Fruit fly (Drosophila melanogaster) whole organism, embryonic: ENCODE data around the gene CG42819.

ENCODE experiments used
- B-H2 ChIP-seq: fragments of 200-800 bp; sonication (Bioruptor generic); optimal IDR thresholded peaks from 2 replicates; lab custom pipeline; 2018; ENCODE audit warnings: missing biosample characterization, mild to moderate bottlenecking, missing genetic modification characterization
- Blimp-1 ChIP-seq: fragments of 200-800 bp; sonication (Bioruptor generic); optimal IDR thresholded peaks from 3 replicates; lab custom pipeline; 2018; ENCODE audit warnings: missing biosample characterization, missing genetic modification characterization, mild to moderate bottlenecking, moderate library complexity, missing genetic modification reagents
- CG10209 ChIP-seq: fragments of 200-800 bp; sonication (Bioruptor generic); optimal IDR thresholded peaks from 3 replicates; lab custom pipeline; 2017; ENCODE audit warnings: missing biosample characterization, mild to moderate bottlenecking, missing genetic modification characterization, missing genetic modification reagents
- CG11398 ChIP-seq: fragments of 200-800 bp; sonication (Bioruptor generic); optimal IDR thresholded peaks from 2 replicates; lab custom pipeline; 2016; ENCODE audit warnings: missing biosample characterization, missing genetic modification characterization
- CG11456 ChIP-seq: fragments of 200-800 bp; sonication (Bioruptor generic); IDR thresholded peaks from 3 replicates; pipeline ENCODE4 v1.3.6; 2022; ENCODE audit warnings: missing biosample characterization, missing genetic modification characterization
- CG13287 ChIP-seq: fragments of 200-800 bp; sonication (Bioruptor generic); IDR thresholded peaks from 2 replicates; pipeline ENCODE4 v1.3.6; 2022; ENCODE audit warnings: missing biosample characterization, missing genetic modification characterization; ENCODE audit not compliant: partially characterized antibody
- CG15514 ChIP-seq: fragments of 200-800 bp; sonication (Bioruptor generic); optimal IDR thresholded peaks from 3 replicates; lab custom pipeline; 2017; ENCODE audit warnings: missing biosample characterization, missing genetic modification characterization, mild to moderate bottlenecking, moderate library complexity, missing genetic modification reagents
- CG17361 ChIP-seq: fragments of 200-800 bp; sonication (Bioruptor generic); IDR thresholded peaks from 3 replicates; pipeline ENCODE4 v1.3.6; 2022; ENCODE audit warnings: missing biosample characterization, missing genetic modification characterization
- CG18476 ChIP-seq: fragments of 200-800 bp; sonication (Bioruptor generic); optimal IDR thresholded peaks from 2 replicates; lab custom pipeline; 2016; ENCODE audit warnings: missing biosample characterization, mild to moderate bottlenecking, missing genetic modification characterization
- CG18619 ChIP-seq: fragments of 200-800 bp; sonication (Bioruptor generic); optimal IDR thresholded peaks from 3 replicates; lab custom pipeline; 2017; ENCODE audit warnings: missing biosample characterization, mild to moderate bottlenecking, missing genetic modification characterization
- CG30403 ChIP-seq: fragments of 200-800 bp; sonication (Bioruptor generic); optimal IDR thresholded peaks from 3 replicates; lab custom pipeline; 2016; ENCODE audit warnings: missing biosample characterization, missing genetic modification characterization
- CG4424 ChIP-seq: fragments of 200-800 bp; sonication (Bioruptor generic); optimal IDR thresholded peaks from 3 replicates; lab custom pipeline; 2016; ENCODE audit warnings: missing biosample characterization, missing genetic modification characterization
- CG7786 ChIP-seq: fragments of 200-800 bp; sonication (Bioruptor generic); optimal IDR thresholded peaks from 2 replicates; lab custom pipeline; 2016; ENCODE audit warnings: missing biosample characterization, missing genetic modification characterization
- CG9215 ChIP-seq: fragments of 200-800 bp; sonication (Bioruptor generic); IDR thresholded peaks from 2 replicates; pipeline ENCODE4 v1.3.6; 2022; ENCODE audit warnings: missing biosample characterization, missing genetic modification characterization
- CG9727 ChIP-seq: fragments of 200-800 bp; sonication (Bioruptor generic); optimal IDR thresholded peaks from 3 replicates; lab custom pipeline; 2017; ENCODE audit warnings: missing biosample characterization, mild to moderate bottlenecking, missing genetic modification characterization
- D19A ChIP-seq: fragments of 200-800 bp; optimal IDR thresholded peaks from 3 replicates; lab custom pipeline; 2019; ENCODE audit warnings: missing biosample characterization, mild to moderate bottlenecking, missing genetic modification characterization, moderate library complexity
- Hr3 ChIP-seq: fragments of 200-800 bp; sonication (Bioruptor generic); optimal IDR thresholded peaks from 3 replicates; lab custom pipeline; 2016; ENCODE audit warnings: missing biosample characterization, missing genetic modification characterization
- Myb ChIP-seq: fragments of 200-800 bp; sonication (Bioruptor generic); optimal IDR thresholded peaks from 2 replicates; lab custom pipeline; 2016; ENCODE audit warnings: missing biosample characterization, missing genetic modification characterization
- Pdp1 ChIP-seq, 2 experiments: fragments of 200-800 bp; sonication (Bioruptor generic); optimal IDR thresholded peaks; 3 replicates each; lab custom pipeline; 2016; ENCODE audit warnings: missing biosample characterization in 2 of 2, missing genetic modification characterization in 2 of 2, mild to moderate bottlenecking in 1 of 2, moderate library complexity in 1 of 2
- Six4 ChIP-seq: fragments of 200-800 bp; sonication (Bioruptor generic); optimal IDR thresholded peaks from 2 replicates; lab custom pipeline; 2016; ENCODE audit warnings: missing biosample characterization, missing genetic modification characterization
- Sox100B ChIP-seq: fragments of 200-800 bp; sonication (Bioruptor generic); optimal IDR thresholded peaks from 3 replicates; lab custom pipeline; 2018; ENCODE audit warnings: missing biosample characterization, mild to moderate bottlenecking, missing genetic modification characterization
- Sry-β ChIP-seq: fragments of 200-800 bp; sonication (Bioruptor generic); optimal IDR thresholded peaks from 2 replicates; lab custom pipeline; 2018; ENCODE audit warnings: missing biosample characterization, mild to moderate bottlenecking, missing genetic modification characterization, moderate library complexity
- Sry-δ ChIP-seq: fragments of 200-800 bp; sonication (Bioruptor generic); optimal IDR thresholded peaks from 2 replicates; lab custom pipeline; 2016; ENCODE audit warnings: missing biosample characterization, missing genetic modification characterization
- Ssrp ChIP-seq: fragments of 200-800 bp; sonication (Bioruptor generic); optimal IDR thresholded peaks from 2 replicates; lab custom pipeline; 2018; ENCODE audit warnings: missing biosample characterization, mild to moderate bottlenecking, missing genetic modification characterization, moderate library complexity
- aop ChIP-seq: fragments of 200-800 bp; sonication (Bioruptor generic); IDR thresholded peaks from 2 replicates; pipeline ENCODE4 v1.3.6; 2022; ENCODE audit warnings: missing biosample characterization, missing genetic modification characterization
- az2 ChIP-seq: fragments of 200-800 bp; sonication (Bioruptor generic); optimal IDR thresholded peaks from 3 replicates; lab custom pipeline; 2016; ENCODE audit warnings: missing biosample characterization, missing genetic modification characterization
- chif ChIP-seq, 2 experiments: fragments of 200-800 bp; sonication (Bioruptor generic); optimal IDR thresholded peaks; 3 replicates each; lab custom pipeline; 2016; ENCODE audit warnings: missing biosample characterization in 2 of 2, missing genetic modification characterization in 2 of 2
- chn ChIP-seq: fragments of 200-800 bp; sonication (Bioruptor generic); optimal IDR thresholded peaks from 2 replicates; lab custom pipeline; 2016; ENCODE audit warnings: missing biosample characterization, missing genetic modification characterization
- ci ChIP-seq: fragments of 200-800 bp; sonication (Bioruptor generic); IDR thresholded peaks from 3 replicates; pipeline ENCODE4 v1.3.6; 2022; ENCODE audit warnings: missing biosample characterization, missing genetic modification characterization
- crol ChIP-seq: fragments of 200-800 bp; sonication (Bioruptor generic); IDR thresholded peaks from 2 replicates; pipeline ENCODE4 v1.3.6; 2022; ENCODE audit warnings: missing biosample characterization, missing genetic modification characterization
- grn ChIP-seq: fragments of 200-800 bp; sonication (Bioruptor generic); optimal IDR thresholded peaks from 3 replicates; lab custom pipeline; 2017; ENCODE audit warnings: missing biosample characterization, missing genetic modification characterization
- gsb-n ChIP-seq: fragments of 200-800 bp; sonication (Bioruptor generic); optimal IDR thresholded peaks from 3 replicates; lab custom pipeline; 2018; ENCODE audit warnings: missing biosample characterization, mild to moderate bottlenecking, missing genetic modification characterization
- insv ChIP-seq, 2 experiments: fragments of 200-800 bp; sonication (Bioruptor generic); optimal IDR thresholded peaks; 3 replicates each; lab custom pipeline; 2016 to 2018; ENCODE audit warnings: missing biosample characterization in 2 of 2, missing genetic modification characterization in 2 of 2
- kay ChIP-seq: fragments of 200-800 bp; sonication (Bioruptor generic); optimal IDR thresholded peaks from 2 replicates; lab custom pipeline; 2016; ENCODE audit warnings: missing biosample characterization, missing genetic modification characterization
- ken ChIP-seq: fragments of 200-800 bp; sonication (Bioruptor generic); IDR thresholded peaks from 3 replicates; pipeline ENCODE4 v1.3.6; 2022; ENCODE audit warnings: missing biosample characterization, missing genetic modification characterization
- lab ChIP-seq: fragments of 200-800 bp; sonication (Bioruptor generic); optimal IDR thresholded peaks from 3 replicates; lab custom pipeline; 2017; ENCODE audit warnings: missing biosample characterization, missing genetic modification characterization, mild to moderate bottlenecking, moderate library complexity, missing genetic modification reagents
- lilli ChIP-seq: fragments of 200-800 bp; sonication (Bioruptor generic); optimal IDR thresholded peaks from 3 replicates; lab custom pipeline; 2016; ENCODE audit warnings: missing biosample characterization, missing genetic modification characterization
- nmo ChIP-seq: fragments of 200-800 bp; sonication (Bioruptor generic); optimal IDR thresholded peaks from 2 replicates; lab custom pipeline; 2018; ENCODE audit warnings: missing biosample characterization, mild to moderate bottlenecking, missing genetic modification characterization, moderate library complexity
- nom ChIP-seq: fragments of 200-800 bp; sonication (Bioruptor generic); optimal IDR thresholded peaks from 2 replicates; lab custom pipeline; 2017; ENCODE audit warnings: missing biosample characterization, missing genetic modification characterization, mild to moderate bottlenecking, moderate library complexity, missing genetic modification reagents
- onecut ChIP-seq: fragments of 200-800 bp; sonication (Bioruptor generic); IDR thresholded peaks from 2 replicates; pipeline ENCODE4 v1.3.6; 2022; ENCODE audit warnings: missing biosample characterization, missing genetic modification characterization
- pan ChIP-seq, 4 experiments: fragments of >200 bp in 3 of 4; fragments of 200-800 bp in 1 of 4; sonication (Bioruptor generic) in 1 of 4; optimal IDR thresholded peaks in 3 of 4; IDR thresholded peaks in 1 of 4; 2 replicates each; pipeline versions ENCODE4 v1.3.6 to Lab custom; 2017 to 2022; ENCODE audit warnings: missing biosample characterization in 2 of 4, missing genetic modification characterization in 2 of 4, mixed read lengths in 1 of 4
- phol ChIP-seq: fragments of 200-800 bp; sonication (Bioruptor generic); optimal IDR thresholded peaks from 3 replicates; lab custom pipeline; 2018; ENCODE audit warnings: missing biosample characterization, mild to moderate bottlenecking, missing genetic modification characterization, moderate library complexity
- slbo ChIP-seq: fragments of 200-800 bp; sonication (Bioruptor generic); IDR thresholded peaks from 2 replicates; pipeline ENCODE4 v1.3.6; 2022; ENCODE audit warnings: missing biosample characterization, missing genetic modification characterization
- stc ChIP-seq: fragments of 200-800 bp; sonication (Bioruptor generic); IDR thresholded peaks from 2 replicates; pipeline ENCODE4 v1.3.6; 2022; ENCODE audit warnings: missing biosample characterization, missing genetic modification characterization
- sug ChIP-seq: fragments of 200-800 bp; optimal IDR thresholded peaks from 2 replicates; lab custom pipeline; 2019; ENCODE audit warnings: missing biosample characterization, mild to moderate bottlenecking, missing genetic modification characterization, moderate library complexity
- tin ChIP-seq: fragments of 200-800 bp; sonication (Bioruptor generic); optimal IDR thresholded peaks from 3 replicates; lab custom pipeline; 2016; ENCODE audit warnings: missing biosample characterization, missing genetic modification characterization
- zen ChIP-seq: fragments of 200-800 bp; sonication (Bioruptor generic); optimal IDR thresholded peaks from 3 replicates; lab custom pipeline; 2018; ENCODE audit warnings: missing biosample characterization, mild to moderate bottlenecking, missing genetic modification characterization, moderate library complexity

CG42819 gene

dm6 chr2L:8414887-8415883, 26.1 kb upstream of the CG42819 start, which contains the start of the genes CG13398 and Akap200 (continued):
- no peak for TF ChIP-seq chif (GFP tag; optimal IDR thresholded peaks at IDR 0.05; lab: Kevin White, UChicago)
- 0 out of 2 replicates have a peak, but pooled peaks have one; percentile 30 for TF ChIP-seq CG9215 (GFP tag; lab: Robert Waterston, UW)
- TF ChIP-seq Hr3 (GFP tag; lab: Kevin White, UChicago) = peak; percentile 30
- no peak for TF ChIP-seq Sry-δ (GFP tag; lab: Kevin White, UChicago)
- TF ChIP-seq tin (GFP tag; lab: Kevin White, UChicago) = no peak
- TF ChIP-seq stc (GFP tag; lab: Robert Waterston, UW) = no peak
- peak; percentile 37 for TF ChIP-seq Ssrp (tag; lab: Kevin White, UChicago)
- TF ChIP-seq CG7786 (GFP tag; lab: Kevin White, UChicago) = peak; percentile 4
- peak; percentile 50 for TF ChIP-seq chn (GFP tag; lab: Kevin White, UChicago)
- peak; percentile 36 for TF ChIP-seq lilli (GFP tag; lab: Kevin White, UChicago)
- peak; percentile 54; the same call in 1 of the 3 replicates for TF ChIP-seq CG11456 (GFP tag; lab: Robert Waterston, UW)
- TF ChIP-seq onecut = no peak
- TF ChIP-seq D19A (tag; lab: Kevin White, UChicago) = peak; percentile 41
- TF ChIP-seq Six4 (GFP tag; lab: Kevin White, UChicago) = peak; percentile 21
- peak; percentile 4 for TF ChIP-seq CG18619 (GFP tag; lab: Kevin White, UChicago)
- TF ChIP-seq B-H2 (GFP tag; lab: Kevin White, UChicago) = peak; percentile 29
- TF ChIP-seq ken (GFP tag; lab: Robert Waterston, UW) = 0 out of 3 replicates have a peak, but pooled peaks have one; percentile 25
- TF ChIP-seq ci (GFP tag; lab: Robert Waterston, UW) = peak; percentile 49; the same call in 1 of the 3 replicates
- TF ChIP-seq sug = peak; percentile 14
- peak; percentile 81 for TF ChIP-seq Myb (GFP tag; lab: Kevin White, UChicago)
- TF ChIP-seq lab = no peak
- peak; percentile 50 for TF ChIP-seq CG30403
- no peak for TF ChIP-seq pan (optimal IDR thresholded peaks at IDR 0.05; lab: Kevin White, UChicago)
- peak in 1 of 2 experiments; percentile 16 for TF ChIP-seq pan (GFP tag; optimal IDR thresholded peaks at IDR 0.05 in 1 of 2, IDR thresholded peaks at IDR 0.05 in 1 of 2)
- peak; percentile 41; the same call in 1 of the 2 replicates for TF ChIP-seq slbo (GFP tag; lab: Robert Waterston, UW)
- peak; percentile 24 for TF ChIP-seq grn
- peak; percentile 19 for TF ChIP-seq zen (tag; lab: Kevin White, UChicago)
- TF ChIP-seq az2 (GFP tag; lab: Kevin White, UChicago) = peak; percentile 17
- TF ChIP-seq insv (GFP tag; optimal IDR thresholded peaks at IDR 0.05; lab: Kevin White, UChicago) = peak in 1 of 2 experiments; percentile 41
- peak; percentile 46 for TF ChIP-seq CG4424 (GFP tag; lab: Kevin White, UChicago)
- TF ChIP-seq CG11398 = peak; percentile 20
- no peak for TF ChIP-seq aop (GFP tag; lab: Robert Waterston, UW)
- TF ChIP-seq nom (GFP tag; lab: Kevin White, UChicago) = peak; percentile 61
- TF ChIP-seq CG17361 (GFP tag; lab: Robert Waterston, UW) = peak; percentile 76
- TF ChIP-seq kay = no peak
- peak; percentile 44 for TF ChIP-seq Sox100B
- peak; percentile 90 for TF ChIP-seq Sry-β (GFP tag; lab: Kevin White, UChicago)
- TF ChIP-seq CG15514 (GFP tag; lab: Kevin White, UChicago) = peak; percentile 19
- peak; percentile 94 for TF ChIP-seq phol (tag; lab: Kevin White, UChicago)
- TF ChIP-seq Blimp-1 (GFP tag; lab: Kevin White, UChicago) = peak; percentile 1
- TF ChIP-seq nmo (GFP tag; lab: Kevin White, UChicago) = peak; percentile 62
- peak in 1 of 2 experiments; percentile 32 for TF ChIP-seq Pdp1 (GFP tag; optimal IDR thresholded peaks at IDR 0.05; lab: Kevin White, UChicago)
- TF ChIP-seq CG10209 (GFP tag; lab: Kevin White, UChicago) = peak; percentile 38
- peak; percentile 11 for TF ChIP-seq gsb-n
- TF ChIP-seq CG18476 (GFP tag; lab: Kevin White, UChicago) = peak; percentile 44
- TF ChIP-seq crol (GFP tag; lab: Robert Waterston, UW) = peak; percentile 90
- TF ChIP-seq CG13287 = 0 out of 2 replicates have a peak, but pooled peaks have one; percentile 15
- peak; percentile 38 for TF ChIP-seq CG9727 (GFP tag; lab: Kevin White, UChicago)
